Fruit fly (Drosophila melanogaster) whole organism, prepupa: ENCODE data around the gene CG16965.

Experiments
- Blimp-1 ChIP-seq: fragments of 200-800 bp; sonication (Bioruptor generic); optimal IDR thresholded peaks from 3 replicates; lab custom pipeline; 2017; ENCODE audit warnings: missing biosample characterization, missing genetic modification characterization, mild to moderate bottlenecking, moderate library complexity, missing genetic modification reagents
- CG11294 ChIP-seq: fragments of 200-800 bp; sonication (Bioruptor generic); IDR thresholded peaks from 2 replicates; pipeline ENCODE4 v1.3.6; 2022; ENCODE audit warnings: missing biosample characterization, missing genetic modification characterization
- CG11762 ChIP-seq: fragments of 200-800 bp; sonication (Bioruptor generic); optimal IDR thresholded peaks from 3 replicates; lab custom pipeline; 2016; ENCODE audit warnings: missing biosample characterization, missing genetic modification characterization; ENCODE audit not compliant: insufficient read depth
- CG11902 ChIP-seq: fragments of 200-800 bp; sonication (Bioruptor generic); optimal IDR thresholded peaks from 3 replicates; lab custom pipeline; 2016; ENCODE audit warnings: missing biosample characterization, missing genetic modification characterization
- CG15336 ChIP-seq: fragments of 200-800 bp; sonication (Bioruptor generic); IDR thresholded peaks from 2 replicates; pipeline ENCODE4 v1.3.6; 2022; ENCODE audit warnings: missing biosample characterization, missing genetic modification characterization
- CG1621 ChIP-seq: fragments of 200-800 bp; sonication (Bioruptor generic); optimal IDR thresholded peaks from 3 replicates; lab custom pipeline; 2018; ENCODE audit warnings: missing biosample characterization, mild to moderate bottlenecking, missing genetic modification characterization
- CG3032 ChIP-seq: fragments of 200-800 bp; optimal IDR thresholded peaks from 2 replicates; lab custom pipeline; 2019; ENCODE audit warnings: missing biosample characterization, mild to moderate bottlenecking, missing genetic modification characterization, moderate library complexity
- CG3919 ChIP-seq: fragments of 200-800 bp; sonication (Bioruptor generic); optimal IDR thresholded peaks from 3 replicates; lab custom pipeline; 2016; ENCODE audit warnings: missing biosample characterization, missing genetic modification characterization
- CG4318 ChIP-seq: fragments of 200-800 bp; sonication (Bioruptor generic); optimal IDR thresholded peaks from 3 replicates; lab custom pipeline; 2017; ENCODE audit warnings: missing biosample characterization, mild to moderate bottlenecking, missing genetic modification characterization
- CG6163 ChIP-seq: fragments of 200-800 bp; sonication (Bioruptor generic); IDR thresholded peaks from 3 replicates; pipeline ENCODE4 v1.3.6; 2022; ENCODE audit warnings: missing biosample characterization, missing genetic modification characterization
- CG6276 ChIP-seq: fragments of 200-800 bp; sonication (Bioruptor generic); optimal IDR thresholded peaks from 2 replicates; lab custom pipeline; 2017; ENCODE audit warnings: missing biosample characterization, mild to moderate bottlenecking, missing genetic modification characterization
- CG6808 ChIP-seq: fragments of 200-800 bp; sonication (Bioruptor generic); optimal IDR thresholded peaks from 3 replicates; lab custom pipeline; 2017; ENCODE audit warnings: missing biosample characterization, missing genetic modification characterization, mild to moderate bottlenecking, moderate library complexity, missing genetic modification reagents
- CG6854 ChIP-seq: fragments of 200-800 bp; sonication (Bioruptor generic); optimal IDR thresholded peaks from 2 replicates; lab custom pipeline; 2017; ENCODE audit warnings: missing biosample characterization, mild to moderate bottlenecking, missing genetic modification characterization
- CG7368 ChIP-seq: fragments of 200-800 bp; sonication (Bioruptor generic); optimal IDR thresholded peaks from 3 replicates; lab custom pipeline; 2016; ENCODE audit warnings: missing biosample characterization, missing genetic modification characterization
- CG8119 ChIP-seq: fragments of 200-800 bp; sonication (Bioruptor generic); IDR thresholded peaks from 3 replicates; pipeline ENCODE4 v1.3.6; 2022; ENCODE audit warnings: missing biosample characterization, missing genetic modification characterization
- CG8319 ChIP-seq: fragments of 200-800 bp; sonication (Bioruptor generic); optimal IDR thresholded peaks from 3 replicates; lab custom pipeline; 2016; ENCODE audit warnings: missing biosample characterization, missing genetic modification characterization
- CG8632 ChIP-seq: fragments of 200-800 bp; sonication (Bioruptor generic); optimal IDR thresholded peaks from 3 replicates; lab custom pipeline; 2016; ENCODE audit warnings: missing biosample characterization, missing genetic modification characterization
- Eip75B ChIP-seq: fragments of 200-800 bp; sonication (Bioruptor generic); optimal IDR thresholded peaks from 3 replicates; lab custom pipeline; 2016; ENCODE audit warnings: missing biosample characterization, missing genetic modification characterization
- Eip78C ChIP-seq: fragments of 200-800 bp; sonication (Bioruptor generic); peaks from one replicate; lab custom pipeline; 2016; ENCODE audit warnings: missing biosample characterization, missing genetic modification characterization
- Ets21C ChIP-seq: fragments of 200-800 bp; sonication (Bioruptor generic); optimal IDR thresholded peaks from 3 replicates; lab custom pipeline; 2016; ENCODE audit warnings: missing biosample characterization, missing genetic modification characterization
- Ets96B ChIP-seq: fragments of 200-800 bp; optimal IDR thresholded peaks from 2 replicates; lab custom pipeline; 2019; ENCODE audit warnings: missing biosample characterization, mild to moderate bottlenecking, missing genetic modification characterization, moderate library complexity
- Hr39 ChIP-seq: fragments of 200-800 bp; sonication (Bioruptor generic); optimal IDR thresholded peaks from 2 replicates; lab custom pipeline; 2016; ENCODE audit warnings: missing biosample characterization, missing genetic modification characterization
- Lpt ChIP-seq: fragments of 200-800 bp; sonication (Bioruptor generic); optimal IDR thresholded peaks from 3 replicates; lab custom pipeline; 2016; ENCODE audit warnings: missing biosample characterization, missing genetic modification characterization
- Met ChIP-seq: fragments of 200-800 bp; sonication (Bioruptor generic); optimal IDR thresholded peaks from 3 replicates; lab custom pipeline; 2016; ENCODE audit warnings: missing biosample characterization, missing genetic modification characterization
- OdsH ChIP-seq: fragments of 200-800 bp; sonication (Bioruptor generic); optimal IDR thresholded peaks from 3 replicates; lab custom pipeline; 2016; ENCODE audit warnings: missing biosample characterization, missing genetic modification characterization
- Sox102F ChIP-seq: fragments of 200-800 bp; sonication (Bioruptor generic); optimal IDR thresholded peaks from 2 replicates; lab custom pipeline; 2016; ENCODE audit warnings: missing biosample characterization, mild to moderate bottlenecking, missing genetic modification characterization
- Sox14 ChIP-seq: fragments of 200-800 bp; sonication (Bioruptor generic); optimal IDR thresholded peaks from 3 replicates; lab custom pipeline; 2016; ENCODE audit warnings: missing biosample characterization, missing genetic modification characterization
- achi ChIP-seq: fragments of 200-800 bp; sonication (Bioruptor generic); optimal IDR thresholded peaks from 3 replicates; lab custom pipeline; 2016; ENCODE audit warnings: missing biosample characterization, missing genetic modification characterization
- acj6 ChIP-seq: fragments of 200-800 bp; sonication (Bioruptor generic); optimal IDR thresholded peaks from 3 replicates; lab custom pipeline; 2016; ENCODE audit warnings: missing biosample characterization, missing genetic modification characterization
- cyc ChIP-seq: fragments of 200-800 bp; sonication (Bioruptor generic); optimal IDR thresholded peaks from 3 replicates; lab custom pipeline; 2016; ENCODE audit warnings: missing biosample characterization, missing genetic modification characterization
- dac ChIP-seq: fragments of 200-800 bp; sonication (Bioruptor generic); optimal IDR thresholded peaks from 2 replicates; lab custom pipeline; 2017; ENCODE audit warnings: missing biosample characterization, mild to moderate bottlenecking, missing genetic modification characterization
- dsx ChIP-seq: fragments of 200-800 bp; optimal IDR thresholded peaks from 3 replicates; lab custom pipeline; 2019; ENCODE audit warnings: missing biosample characterization, mild to moderate bottlenecking, missing genetic modification characterization, moderate library complexity; ENCODE audit not compliant: poor library complexity, severe bottlenecking
- eg ChIP-seq: fragments of 200-800 bp; sonication (Bioruptor generic); IDR thresholded peaks from 3 replicates; pipeline ENCODE4 v1.3.6; 2022; ENCODE audit warnings: missing biosample characterization, missing genetic modification characterization
- esn ChIP-seq: fragments of 200-800 bp; sonication (Bioruptor generic); optimal IDR thresholded peaks from 2 replicates; lab custom pipeline; 2016; ENCODE audit warnings: missing biosample characterization, mild to moderate bottlenecking, missing genetic modification characterization, moderate library complexity
- fkh ChIP-seq: fragments of 200-800 bp; sonication (Bioruptor generic); optimal IDR thresholded peaks from 3 replicates; lab custom pipeline; 2017; ENCODE audit warnings: missing biosample characterization, mild to moderate bottlenecking, missing genetic modification characterization, moderate library complexity
- lz ChIP-seq: fragments of 200-800 bp; sonication (Bioruptor generic); optimal IDR thresholded peaks from 3 replicates; lab custom pipeline; 2016; ENCODE audit warnings: missing biosample characterization, missing genetic modification characterization
- spab ChIP-seq: fragments of 200-800 bp; sonication (Bioruptor generic); optimal IDR thresholded peaks from 2 replicates; lab custom pipeline; 2017; ENCODE audit warnings: missing biosample characterization, mild to moderate bottlenecking, missing genetic modification characterization, missing genetic modification reagents
- ss ChIP-seq, 2 experiments: fragments of 200-800 bp; sonication (Bioruptor generic); optimal IDR thresholded peaks; 2 replicates in 1 of 2; 3 replicates in 1 of 2; lab custom pipeline; 2017 to 2018; ENCODE audit warnings: mild to moderate bottlenecking in 2 of 2, missing biosample characterization in 2 of 2, missing genetic modification characterization in 2 of 2, moderate library complexity in 1 of 2
- svp ChIP-seq: fragments of 200-800 bp; sonication (Bioruptor generic); peaks from one replicate; lab custom pipeline; 2016; ENCODE audit warnings: missing biosample characterization, missing genetic modification characterization
- topi ChIP-seq: fragments of 200-800 bp; sonication (Bioruptor generic); optimal IDR thresholded peaks from 3 replicates; lab custom pipeline; 2016; ENCODE audit warnings: missing biosample characterization, missing genetic modification characterization
- vri ChIP-seq: fragments of 200-800 bp; sonication (Bioruptor generic); optimal IDR thresholded peaks from 3 replicates; lab custom pipeline; 2016; ENCODE audit warnings: missing biosample characterization, mild to moderate bottlenecking, missing genetic modification characterization

Gene CG16965

DNA sequence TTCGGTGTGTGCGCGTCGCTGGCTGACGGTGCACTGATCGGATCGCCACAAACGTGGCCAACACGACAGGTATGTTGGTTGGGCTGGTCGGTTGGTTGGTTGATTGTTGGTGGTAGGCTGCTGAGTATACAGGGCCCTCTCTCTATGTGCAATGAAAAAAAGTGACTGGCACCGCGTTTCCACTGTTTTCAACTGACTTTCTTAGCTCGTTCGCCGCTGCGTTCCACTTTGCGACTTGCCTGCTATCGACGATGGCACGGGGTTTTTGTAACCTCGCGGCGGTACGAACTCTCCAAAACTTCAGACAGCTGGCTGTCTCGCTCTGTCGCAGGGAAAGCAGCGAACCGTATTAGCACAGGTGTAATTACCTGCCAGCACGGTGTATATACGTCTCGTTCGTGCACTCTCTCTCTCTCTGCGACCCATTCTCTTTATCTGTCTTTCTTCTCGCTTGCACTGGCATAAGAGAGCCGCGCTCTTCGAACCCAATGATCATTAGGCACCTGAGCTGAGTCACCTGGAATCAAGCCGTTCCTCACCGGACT lies 10.5 kb upstream of the CG16965 start:
- TF ChIP-seq Lpt (GFP tag; lab: Kevin White, UChicago), result peak; percentile 17
- peak; percentile 26 for TF ChIP-seq topi (GFP tag; lab: Kevin White, UChicago)
- TF ChIP-seq CG6854 (GFP tag; lab: Kevin White, UChicago), result peak; percentile 45
- TF ChIP-seq Ets96B (tag; lab: Kevin White, UChicago), result no peak
- TF ChIP-seq CG3032 (tag; lab: Kevin White, UChicago), result no peak
- no peak for TF ChIP-seq dac (GFP tag; lab: Kevin White, UChicago)
- TF ChIP-seq Sox102F (GFP tag; lab: Kevin White, UChicago), result peak; percentile 29
- peak; percentile 31 to 54 for TF ChIP-seq ss (GFP tag; optimal IDR thresholded peaks at IDR 0.05; lab: Kevin White, UChicago)
- TF ChIP-seq CG7368, result peak; percentile 24
- TF ChIP-seq Eip78C (GFP tag; lab: Kevin White, UChicago), result peak; percentile 46
- TF ChIP-seq cyc, result no peak
- TF ChIP-seq CG6276 (GFP tag; lab: Kevin White, UChicago), result peak; percentile 10
- TF ChIP-seq eg, result peak; percentile 48; the same call in 1 of the 3 replicates
- TF ChIP-seq CG15336 (GFP tag; lab: Robert Waterston, UW), result 0 out of 2 replicates have a peak, but pooled peaks have one; percentile 35
- peak; percentile 85 for TF ChIP-seq fkh (GFP tag; lab: Kevin White, UChicago)
- TF ChIP-seq Hr39 (GFP tag; lab: Kevin White, UChicago), result no peak
- TF ChIP-seq spab (GFP tag; lab: Kevin White, UChicago), result no peak
- TF ChIP-seq achi (GFP tag; lab: Kevin White, UChicago), result no peak
- TF ChIP-seq CG11902 (GFP tag; lab: Kevin White, UChicago), result no peak
- TF ChIP-seq dsx (GFP tag; lab: Kevin White, UChicago), result peak; percentile 23
- peak; percentile 39 for TF ChIP-seq CG3919
- peak; percentile 37 for TF ChIP-seq Eip75B (GFP tag; lab: Kevin White, UChicago)
- peak; percentile 18 for TF ChIP-seq CG1621 (tag; lab: Kevin White, UChicago)
- TF ChIP-seq Blimp-1 (GFP tag; lab: Kevin White, UChicago), result peak; percentile 13
- TF ChIP-seq CG6808 (GFP tag; lab: Kevin White, UChicago), result peak; percentile 5
- peak; percentile 11 for TF ChIP-seq Met
- TF ChIP-seq Sox14 (GFP tag; lab: Kevin White, UChicago), result peak; percentile 29
- TF ChIP-seq acj6 (GFP tag; lab: Kevin White, UChicago), result no peak
- TF ChIP-seq esn (GFP tag; lab: Kevin White, UChicago), result peak; percentile 36
- TF ChIP-seq svp (GFP tag; lab: Kevin White, UChicago), result peak; percentile 56
- no peak; the same call in 2 of the 3 replicates for TF ChIP-seq CG8119 (GFP tag; lab: Robert Waterston, UW)
- TF ChIP-seq CG6163, result 0 out of 3 replicates have a peak, but pooled peaks have one; percentile 28

DNA sequence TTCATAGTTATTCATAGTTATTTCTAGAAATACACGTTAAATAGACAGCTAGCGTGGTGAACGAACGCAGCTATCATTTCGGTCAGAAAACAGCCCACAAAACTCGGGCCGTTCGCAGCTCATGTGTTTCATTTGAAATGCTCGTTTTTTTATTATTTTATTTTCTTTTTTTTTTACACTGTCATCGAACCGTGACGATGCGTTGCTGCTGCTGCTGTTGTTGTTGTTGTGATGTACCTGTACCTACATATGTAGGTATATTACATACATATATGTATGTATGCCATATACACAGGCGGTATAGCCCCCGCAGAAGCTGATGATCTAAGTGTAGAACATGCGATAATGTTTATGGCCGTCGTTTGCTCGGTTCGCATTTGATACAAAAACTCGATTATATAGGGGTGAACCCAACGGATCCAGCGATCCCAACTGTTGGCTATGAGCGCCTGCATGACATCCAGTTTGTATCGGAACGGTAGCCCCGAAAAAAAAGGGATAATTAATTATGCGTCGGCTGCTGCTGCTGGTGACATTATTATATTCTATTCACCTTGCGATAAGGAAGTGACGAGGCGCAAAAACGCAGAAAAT lies 8.1 kb upstream of the CG16965 start:
- TF ChIP-seq CG11902 (GFP tag; lab: Kevin White, UChicago) (no peak), CG11762 (GFP tag; lab: Kevin White, UChicago) (no peak), CG8632 (GFP tag; lab: Kevin White, UChicago) (no peak), eg (no peak), Blimp-1 (GFP tag; lab: Kevin White, UChicago) (no peak), dac (GFP tag; lab: Kevin White, UChicago) (no peak), OdsH (GFP tag; lab: Kevin White, UChicago) (no peak), CG3919 (no peak), CG8319 (GFP tag; lab: Kevin White, UChicago) (no peak), CG4318 (GFP tag; lab: Kevin White, UChicago) (no peak), vri (GFP tag; lab: Kevin White, UChicago) (no peak), Ets21C (GFP tag; lab: Kevin White, UChicago) (no peak), lz (GFP tag; lab: Kevin White, UChicago) (no peak), CG6854 (GFP tag; lab: Kevin White, UChicago) (no peak), CG11294 (GFP tag; lab: Robert Waterston, UW) (no peak), cyc (no peak)
